Worm (Caenorhabditis elegans): Measurements from ENCODE around the gene cut-1.

cut-1 gene

DNA sequence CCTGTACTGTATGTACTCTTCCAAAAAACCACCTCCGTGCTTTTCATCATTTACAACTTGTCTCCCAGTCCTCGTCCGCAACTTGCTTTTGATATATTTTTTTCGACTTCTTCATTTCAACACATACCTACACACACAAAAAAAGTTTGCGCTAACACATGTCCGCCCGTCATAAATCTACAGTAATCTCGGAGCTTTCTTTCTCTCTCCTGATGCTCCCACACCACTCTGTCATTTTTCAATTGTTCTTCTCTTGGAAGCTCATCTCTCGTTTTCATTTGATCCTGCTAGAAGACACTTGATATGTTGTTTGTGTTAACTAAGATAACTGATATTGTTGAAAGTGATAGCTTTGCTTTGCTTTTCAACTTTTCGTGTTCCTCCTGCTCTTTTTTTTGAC is 12.3 kb downstream of the cut-1 start:
- no peak for TF ChIP-seq lsy-12 (tag; optimal IDR thresholded peaks at IDR 0.05)
- no peak for TF ChIP-seq jun-1 (tag; optimal IDR thresholded peaks at IDR 0.05)
- TF ChIP-seq mml-1 (tag; optimal IDR thresholded peaks at IDR 0.05): no peak
- no peak for TF ChIP-seq nhr-67 (tag; optimal IDR thresholded peaks at IDR 0.05)
- TF ChIP-seq nhr-237 (tag; optimal IDR thresholded peaks at IDR 0.05): no peak
- TF ChIP-seq nhr-11 (tag; optimal IDR thresholded peaks at IDR 0.05): no peak
- TF ChIP-seq mdl-1 (tag; optimal IDR thresholded peaks at IDR 0.05): no peak
- TF ChIP-seq fkh-10 (GFP tag; optimal IDR thresholded peaks at IDR 0.05): no peak
- TF ChIP-seq ztf-11 (tag; optimal IDR thresholded peaks at IDR 0.05): no peak
- TF ChIP-seq elt-1 (tag; optimal IDR thresholded peaks at IDR 0.05): no peak
- TF ChIP-seq ceh-82 (tag; optimal IDR thresholded peaks at IDR 0.05): no peak
- no peak for TF ChIP-seq aly-2 (tag; optimal IDR thresholded peaks at IDR 0.05)
- no peak for TF ChIP-seq ZK546.5 (tag; optimal IDR thresholded peaks at IDR 0.05)
- TF ChIP-seq nhr-25 (tag; optimal IDR thresholded peaks at IDR 0.05): no peak
- TF ChIP-seq hmg-11 (tag; optimal IDR thresholded peaks at IDR 0.05): no peak
- TF ChIP-seq zag-1 (tag; optimal IDR thresholded peaks at IDR 0.05): no peak
- no peak for TF ChIP-seq ceh-9 (tag; optimal IDR thresholded peaks at IDR 0.05)
- TF ChIP-seq nhr-76 (tag; optimal IDR thresholded peaks at IDR 0.05): no peak
- TF ChIP-seq elt-3 (tag; optimal IDR thresholded peaks at IDR 0.05): no peak

DNA sequence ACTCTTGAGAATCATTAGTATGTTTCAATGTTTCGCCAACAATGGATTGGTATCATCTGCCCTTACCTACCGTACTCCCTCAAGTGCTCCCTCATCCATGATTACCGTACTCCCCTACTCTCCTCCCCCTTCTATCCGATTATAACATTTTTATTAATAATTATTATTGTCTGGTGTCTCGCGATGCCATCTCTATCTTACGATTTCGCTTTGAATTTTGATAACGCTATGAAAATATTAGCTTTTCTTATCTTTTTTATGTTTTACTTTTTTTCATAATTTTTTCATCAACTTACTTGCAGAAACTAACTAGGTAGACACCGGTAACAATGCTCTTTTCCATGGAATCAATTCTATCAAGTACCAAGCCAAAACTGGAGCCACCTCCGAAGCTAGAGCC is 12.7 kb downstream of the cut-1 start, which contains the start of gene unc-130:
Gene unc-130 (plus strand): TSS at position 301 of the 400 bp plus-strand sequence.
- TF ChIP-seq fkh-10 (GFP tag; optimal IDR thresholded peaks at IDR 0.05): no peak
- TF ChIP-seq elt-2 (tag; optimal IDR thresholded peaks at IDR 0.05): peak; percentile 27

DNA sequence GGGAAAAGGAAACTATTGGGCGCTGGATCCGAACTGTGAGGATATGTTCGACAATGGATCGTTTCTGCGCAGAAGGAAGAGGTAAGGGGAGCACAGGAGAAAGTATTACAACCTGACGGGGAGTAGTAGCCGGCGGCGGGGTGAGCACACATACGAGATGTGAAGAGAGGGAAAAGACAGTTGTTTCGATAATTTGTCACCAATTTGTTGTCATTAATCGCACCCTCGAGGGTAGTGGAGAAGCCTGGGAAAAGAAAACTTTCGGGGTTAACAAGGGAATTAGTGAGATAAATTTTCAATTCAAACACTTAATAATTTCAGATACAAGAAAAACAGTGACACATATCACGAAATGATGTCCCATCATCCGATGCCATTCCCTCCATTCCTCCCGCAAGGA is 14.1 kb downstream of the cut-1 start:
- TF ChIP-seq lin-39 (tag; optimal IDR thresholded peaks at IDR 0.05): peak; percentile 1
- no peak for TF ChIP-seq egl-27 (tag; optimal IDR thresholded peaks at IDR 0.05)
- TF ChIP-seq egl-5 (tag; optimal IDR thresholded peaks at IDR 0.05): no peak
- no peak for TF ChIP-seq R02D3.7 (tag; optimal IDR thresholded peaks at IDR 0.05)
- TF ChIP-seq ceh-28 (tag; optimal IDR thresholded peaks at IDR 0.05): no peak
- no peak for TF ChIP-seq pha-4 (tag; optimal IDR thresholded peaks at IDR 0.05)
- no peak for TF ChIP-seq aly-2 (tag; optimal IDR thresholded peaks at IDR 0.05)
- no peak for TF ChIP-seq lsy-12 (tag; optimal IDR thresholded peaks at IDR 0.05)

DNA sequence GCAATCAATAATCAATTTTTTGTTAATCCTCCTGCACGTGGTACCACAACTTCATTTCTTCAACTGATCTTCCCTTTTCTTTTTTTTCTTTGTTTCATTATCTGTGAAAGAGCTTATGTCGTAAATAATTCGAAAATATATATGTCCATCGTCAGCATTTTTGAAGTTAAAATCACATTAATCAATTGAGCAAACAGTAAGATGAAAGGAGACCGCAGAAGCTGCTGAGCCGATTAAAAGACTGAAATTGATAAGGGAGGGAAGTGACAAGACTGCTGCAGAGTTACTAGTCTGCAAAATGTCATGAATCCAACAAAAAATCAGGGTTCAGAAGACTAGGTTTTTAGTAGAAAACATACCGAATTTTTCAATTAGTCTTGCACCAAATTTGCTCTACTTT is 14.9 kb downstream of the cut-1 start:
- TF ChIP-seq egl-27 (tag; optimal IDR thresholded peaks at IDR 0.05): no peak
- TF ChIP-seq elt-2 (tag; optimal IDR thresholded peaks at IDR 0.05): peak; percentile 63
- TF ChIP-seq pqm-1 (tag; optimal IDR thresholded peaks at IDR 0.05): peak; percentile 31

DNA sequence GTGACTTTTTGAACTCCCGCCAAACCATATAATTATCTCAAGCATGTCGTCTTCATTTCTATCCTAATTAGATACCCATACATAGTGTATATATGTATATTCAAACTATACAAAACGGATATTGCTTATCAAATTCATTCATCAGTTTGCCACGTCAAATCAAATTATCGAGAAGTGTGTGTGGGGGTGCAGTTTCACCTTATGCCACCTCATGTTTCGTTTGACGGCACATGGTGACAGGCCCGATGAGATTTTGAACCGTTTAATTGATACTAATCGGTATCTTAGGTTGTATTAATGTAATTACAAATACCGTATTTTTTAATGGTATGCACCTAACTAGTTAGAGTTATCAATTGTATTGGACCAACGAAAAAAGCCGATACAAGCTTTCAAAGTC is 15.8 kb downstream of the cut-1 start:
- TF ChIP-seq egl-27 (tag; optimal IDR thresholded peaks at IDR 0.05) (no peak), elt-2 (tag; optimal IDR thresholded peaks at IDR 0.05) (no peak), ZK546.5 (tag; optimal IDR thresholded peaks at IDR 0.05) (no peak), lsy-12 (tag; optimal IDR thresholded peaks at IDR 0.05) (no peak), jun-1 (tag; optimal IDR thresholded peaks at IDR 0.05) (no peak), fos-1 (tag; optimal IDR thresholded peaks at IDR 0.05) (no peak), nhr-77 (tag; optimal IDR thresholded peaks at IDR 0.05) (no peak), nfya-1 (tag; optimal IDR thresholded peaks at IDR 0.05; ENCODE audit: insufficient read depth) (no peak), nhr-43 (tag; optimal IDR thresholded peaks at IDR 0.05; ENCODE audit: poor library complexity, severe bottlenecking) (no peak), daf-12 (tag; optimal IDR thresholded peaks at IDR 0.05) (no peak), mdl-1 (tag; optimal IDR thresholded peaks at IDR 0.05) (no peak)

DNA sequence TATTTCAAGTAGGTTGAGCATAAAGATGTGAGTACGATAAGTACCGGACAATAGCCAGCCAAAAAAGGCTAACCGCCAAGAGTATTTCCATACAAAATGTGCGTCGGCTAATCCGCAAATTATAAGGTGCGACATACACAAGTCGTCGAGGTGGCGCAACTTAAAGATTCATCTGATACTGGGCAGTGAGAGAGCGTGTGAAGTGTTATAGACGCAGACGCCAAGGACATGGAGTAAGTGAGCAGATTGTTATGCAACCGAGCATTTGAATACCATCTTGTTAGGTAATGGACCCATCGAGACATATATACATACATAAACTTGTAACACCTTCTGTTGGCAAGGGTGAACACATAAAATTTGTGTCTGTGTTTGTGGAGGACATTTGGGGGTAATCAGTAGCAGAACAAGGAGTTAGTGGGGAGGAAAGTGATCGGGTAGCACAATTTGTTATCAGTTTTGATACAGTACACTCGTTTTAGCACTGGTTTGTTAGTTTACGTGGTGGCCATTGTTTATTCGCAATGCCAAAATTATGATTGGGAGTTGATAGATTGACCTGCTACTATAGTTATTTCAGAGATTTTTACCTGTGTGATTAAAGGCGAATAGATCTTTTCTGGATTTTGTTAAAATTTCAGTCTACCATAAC is 16.5 kb downstream of the cut-1 start:
- TF ChIP-seq ama-1 (optimal IDR thresholded peaks at IDR 0.05) (no peak), elt-2 (tag; optimal IDR thresholded peaks at IDR 0.05) (peak; percentile 41), nfya-1 (tag; optimal IDR thresholded peaks at IDR 0.05; ENCODE audit: insufficient read depth) (peak; percentile 62), nhr-25 (tag; optimal IDR thresholded peaks at IDR 0.05) (no peak), lin-39 (tag; optimal IDR thresholded peaks at IDR 0.05) (no peak), fos-1 (tag; optimal IDR thresholded peaks at IDR 0.05) (no peak), ceh-9 (tag; optimal IDR thresholded peaks at IDR 0.05) (no peak), fkh-10 (GFP tag; optimal IDR thresholded peaks at IDR 0.05) (no peak)
